Worm (Caenorhabditis elegans) whole organism, late embryonic: ENCODE results near the gene D1054.5.

ENCODE experiments used
- ceh-24 ChIP-seq: sonication (generic microtip); optimal IDR thresholded peaks from 2 replicates; lab custom pipeline; 2016; ENCODE audit warnings: mild to moderate bottlenecking, missing genetic modification characterization, missing compliant biosample characterization
- nhr-11 ChIP-seq: fragments of 150-350 bp; optimal IDR thresholded peaks from 2 replicates; lab custom pipeline; 2014; ENCODE audit warnings: missing biosample characterization, missing genetic modification characterization
- npax-4 ChIP-seq: sonication (generic microtip); optimal IDR thresholded peaks from 2 replicates; lab custom pipeline; 2016; ENCODE audit warnings: missing genetic modification characterization, missing compliant biosample characterization
- pha-4 ChIP-seq: fragments of 150-350 bp; optimal IDR thresholded peaks from 2 replicates; lab custom pipeline; 2018; ENCODE audit warnings: missing biosample characterization, missing genetic modification reagents, missing genetic modification characterization
- sdc-2 ChIP-seq: sonication (generic microtip); optimal IDR thresholded peaks from 2 replicates; lab custom pipeline; 2016; ENCODE audit warnings: missing genotype, missing genetic modification characterization, missing compliant biosample characterization

ce11 chrV:10731989-10732472 is 44.3 kb downstream of the D1054.5 start, which contains the start of gene T28B11.1:
- no peak for TF ChIP-seq sdc-2
- TF ChIP-seq npax-4 = no peak
- no peak for TF ChIP-seq pha-4 (tag; lab: Kevin White, UChicago)
- TF ChIP-seq ceh-24 (tag; lab: Kevin White, UChicago) = no peak
- TF ChIP-seq nhr-11 (tag; lab: Kevin White, UChicago) = no peak
